Fruit fly (Drosophila melanogaster) S2 (cell line): ENCODE data around the gene PGAP2.

Source experiments
- CG8478 ChIP-seq: fragments of >200 bp; optimal IDR thresholded peaks from 2 replicates; lab custom pipeline; 2018
- CTCF ChIP-seq, 2 experiments: fragments of >200 bp; optimal IDR thresholded peaks; 2 replicates each; lab custom pipeline; 2018

- no peak for TF ChIP-seq CTCF (optimal IDR thresholded peaks at IDR 0.05; lab: Kevin White, UChicago)
- no peak for TF ChIP-seq CG8478 (lab: Kevin White, UChicago)
These were observed 49.7 kb upstream of the PGAP2 start for dm6 chr2L:868961-869360.
